Worm (Caenorhabditis elegans) whole organism, L2 larva: ENCODE measurements around the gene T14G12.11.

Source experiments
- gmeb-1 ChIP-seq: fragments of 150-350 bp; optimal IDR thresholded peaks from 2 replicates; lab custom pipeline; 2014; ENCODE audit warnings: missing biosample characterization, missing genetic modification characterization
- lin-39 ChIP-seq: fragments of 150-350 bp; optimal IDR thresholded peaks from 2 replicates; lab custom pipeline; 2014; ENCODE audit warnings: missing biosample characterization, missing genetic modification reagents, missing genetic modification characterization
- mdl-1 ChIP-seq, 2 experiments: fragments of 150-350 bp in 1 of 2; sonication (generic microtip) in 1 of 2; optimal IDR thresholded peaks; 2 replicates each; lab custom pipeline; 2017; ENCODE audit warnings: missing biosample characterization in 2 of 2, missing genetic modification characterization in 2 of 2
- nhr-12 ChIP-seq: fragments of 150-350 bp; optimal IDR thresholded peaks from 2 replicates; lab custom pipeline; 2014; ENCODE audit warnings: missing biosample characterization, missing genetic modification characterization
- nhr-237 ChIP-seq: fragments of 150-350 bp; optimal IDR thresholded peaks from 2 replicates; lab custom pipeline; 2014; ENCODE audit warnings: missing biosample characterization, missing genetic modification characterization
- nhr-6 ChIP-seq: fragments of 150-350 bp; optimal IDR thresholded peaks from 2 replicates; lab custom pipeline; 2014; ENCODE audit warnings: missing biosample characterization, missing genetic modification characterization
- sem-4 ChIP-seq: fragments of 150-350 bp; optimal IDR thresholded peaks from 2 replicates; lab custom pipeline; 2014; ENCODE audit warnings: missing biosample characterization, missing genetic modification reagents, missing genetic modification characterization
- skn-1 ChIP-seq: sonication (generic microtip); optimal IDR thresholded peaks from 2 replicates; lab custom pipeline; 2017; ENCODE audit warnings: missing biosample characterization, missing genetic modification characterization
- snpc-4 ChIP-seq: fragments of 150-350 bp; optimal IDR thresholded peaks from 2 replicates; lab custom pipeline; 2014; ENCODE audit warnings: missing biosample characterization, missing genetic modification characterization
- unc-39 ChIP-seq: fragments of 150-350 bp; optimal IDR thresholded peaks from 2 replicates; lab custom pipeline; 2014; ENCODE audit warnings: missing biosample characterization, missing genetic modification characterization
- unc-55 ChIP-seq: fragments of 150-350 bp; sonication (generic microtip); optimal IDR thresholded peaks from 3 replicates; lab custom pipeline; 2014; ENCODE audit warnings: missing biosample characterization, missing genetic modification reagents, missing genetic modification characterization
- unc-62 ChIP-seq: fragments of 150-350 bp; optimal IDR thresholded peaks from 2 replicates; lab custom pipeline; 2014; ENCODE audit warnings: missing biosample characterization, missing genetic modification reagents, missing genetic modification characterization
- zag-1 ChIP-seq: fragments of 150-350 bp; optimal IDR thresholded peaks from 2 replicates; lab custom pipeline; 2014; ENCODE audit warnings: missing biosample characterization, missing genetic modification characterization
- ztf-1 ChIP-seq: fragments of 200-800 bp; sonication (Bioruptor generic); conservative IDR thresholded peaks from 2 replicates; pipeline ENCODE4 v1.3.6; 2022; ENCODE audit warnings: missing genetic modification characterization, missing compliant biosample characterization

ce11 chrX:3798288-3798687 lies 35.9 kb upstream of the T14G12.11 start:
- TF ChIP-seq unc-39 (tag; lab: Kevin White, UChicago) (no peak), lin-39 (tag; lab: Kevin White, UChicago) (no peak), nhr-12 (tag; lab: Kevin White, UChicago) (no peak), nhr-6 (no peak), skn-1 (tag; lab: Kevin White, UChicago) (no peak), unc-55 (no peak), mdl-1 (tag; optimal IDR thresholded peaks at IDR 0.05; lab: Kevin White, UChicago) (no peak), zag-1 (no peak), unc-62 (GFP tag; lab: Kevin White, UChicago) (no peak), gmeb-1 (tag; lab: Kevin White, UChicago) (no peak), snpc-4 (no peak), sem-4 (tag; lab: Kevin White, UChicago) (no peak), ztf-1 (GFP tag; lab: Robert Waterston, UW) (no peak), nhr-237 (tag; lab: Kevin White, UChicago) (no peak)
